Fruit fly (Drosophila melanogaster): ENCODE data around the gene SkpA.

DNA sequence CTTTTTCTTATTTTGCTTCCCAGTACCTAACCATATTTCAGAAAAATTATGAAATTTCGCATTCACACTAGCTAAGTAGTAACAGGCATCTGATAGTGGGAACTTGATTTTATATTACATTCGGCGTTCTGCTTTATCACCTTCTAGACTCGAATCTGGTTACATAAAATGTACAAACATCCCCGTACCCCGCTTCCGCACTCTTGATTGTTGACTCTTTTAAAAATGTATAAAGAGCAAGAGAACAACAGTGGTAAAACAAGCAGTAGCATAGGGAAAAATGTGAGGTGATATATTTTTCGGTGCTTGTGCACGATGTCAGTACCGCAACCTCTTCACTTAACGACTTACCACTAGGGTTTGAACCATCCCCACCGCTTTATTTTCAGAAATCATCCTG, 38.4 kb downstream of the SkpA start:
- TF ChIP-seq Myc (optimal IDR thresholded peaks at IDR 0.05) (no peak), insv (optimal IDR thresholded peaks at IDR 0.05) (no peak), psq (optimal IDR thresholded peaks at IDR 0.05) (no peak), h (optimal IDR thresholded peaks at IDR 0.05) (no peak), Sin3A (optimal IDR thresholded peaks at IDR 0.05) (no peak), ttk (optimal IDR thresholded peaks at IDR 0.05) (no peak)
